Worm (Caenorhabditis elegans) whole organism, young adult: ENCODE results near the gene F18H3.4.

Experiments
- C17E4.6 ChIP-seq: fragments of 200-800 bp; sonication (Bioruptor generic); IDR thresholded peaks from 2 replicates; pipeline ENCODE4 v1.3.6; 2022; ENCODE audit warnings: missing genetic modification reagents, missing genetic modification characterization, missing compliant biosample characterization
- F52B5.7 ChIP-seq: sonication (generic microtip); optimal IDR thresholded peaks from 2 replicates; lab custom pipeline; 2016; ENCODE audit warnings: mild to moderate bottlenecking, missing genetic modification characterization, missing compliant biosample characterization
- F57C9.4 ChIP-seq: sonication (generic microtip); optimal IDR thresholded peaks from 2 replicates; lab custom pipeline; 2017; ENCODE audit warnings: mild to moderate bottlenecking, missing genetic modification characterization, missing compliant biosample characterization
- K12H6.12 ChIP-seq: fragments of 200-800 bp; sonication (Bioruptor generic); optimal IDR thresholded peaks from 2 replicates; lab custom pipeline; 2018; ENCODE audit warnings: mild to moderate bottlenecking, missing genetic modification characterization, missing compliant biosample characterization
- T07F8.4 ChIP-seq: sonication (generic microtip); optimal IDR thresholded peaks from 2 replicates; lab custom pipeline; 2016; ENCODE audit warnings: mild to moderate bottlenecking, missing genetic modification characterization, moderate library complexity, missing compliant biosample characterization
- Y53G8AR.9 ChIP-seq: fragments of 200-800 bp; sonication (Bioruptor generic); conservative IDR thresholded peaks from 2 replicates; pipeline ENCODE4 v1.3.6; 2022; ENCODE audit warnings: missing genetic modification reagents, missing genetic modification characterization, missing compliant biosample characterization
- Y67H2A.10 ChIP-seq: fragments of 200-800 bp; sonication (Bioruptor generic); conservative IDR thresholded peaks from 2 replicates; pipeline ENCODE4 v1.3.6; 2022; ENCODE audit warnings: missing genetic modification reagents, missing genetic modification characterization, missing compliant biosample characterization
- ZK185.1 ChIP-seq: sonication (generic microtip); optimal IDR thresholded peaks from 2 replicates; lab custom pipeline; 2016; ENCODE audit warnings: mild to moderate bottlenecking, missing genetic modification characterization, missing compliant biosample characterization; ENCODE audit not compliant: poor library complexity, severe bottlenecking
- ama-1 ChIP-seq, 3 experiments: fragments of 150-350 bp in 1 of 3; sonication (generic microtip) in 2 of 3; optimal IDR thresholded peaks; 2 replicates each; lab custom pipeline; 2014 to 2018; ENCODE audit warnings: missing biosample characterization in 2 of 3, missing genetic modification characterization in 2 of 3, missing genetic modification reagents in 2 of 3
- aptf-3 ChIP-seq: fragments of 200-800 bp; sonication (Bioruptor generic); IDR thresholded peaks from 2 replicates; pipeline ENCODE4 v1.3.6; 2022; ENCODE audit warnings: missing genetic modification characterization, missing compliant biosample characterization
- atf-7 ChIP-seq: sonication (generic microtip); optimal IDR thresholded peaks from 2 replicates; lab custom pipeline; 2017; ENCODE audit warnings: mild to moderate bottlenecking, missing genetic modification characterization, missing compliant biosample characterization
- attf-5 ChIP-seq: fragments of 200-800 bp; sonication (Bioruptor generic); optimal IDR thresholded peaks from 2 replicates; lab custom pipeline; 2018; ENCODE audit warnings: mild to moderate bottlenecking, missing genetic modification characterization, missing compliant biosample characterization
- ccch-3 ChIP-seq: fragments of 200-800 bp; sonication (Bioruptor generic); optimal IDR thresholded peaks from 2 replicates; lab custom pipeline; 2018; ENCODE audit warnings: mild to moderate bottlenecking, missing genetic modification characterization, missing compliant biosample characterization
- cebp-1 ChIP-seq, 2 experiments: fragments of 200-800 bp in 1 of 2; sonication (Bioruptor generic) in 1 of 2; sonication (generic microtip) in 1 of 2; IDR thresholded peaks in 1 of 2; optimal IDR thresholded peaks in 1 of 2; 2 replicates each; pipeline versions ENCODE4 v1.3.6 to Lab custom; 2017 to 2022; ENCODE audit warnings: missing compliant biosample characterization in 2 of 2, missing genetic modification characterization in 2 of 2, mild to moderate bottlenecking in 1 of 2, missing genetic modification reagents in 1 of 2, moderate library complexity in 1 of 2
- cebp-2 ChIP-seq: fragments of 200-800 bp; sonication (Bioruptor generic); IDR thresholded peaks from 2 replicates; pipeline ENCODE4 v1.3.6; 2022; ENCODE audit warnings: missing genetic modification characterization, missing compliant biosample characterization
- ceh-27 ChIP-seq: fragments of 200-800 bp; sonication (Bioruptor generic); optimal IDR thresholded peaks from 2 replicates; lab custom pipeline; 2018; ENCODE audit warnings: mild to moderate bottlenecking, missing genetic modification characterization, moderate library complexity, missing compliant biosample characterization
- ceh-40 ChIP-seq: fragments of 200-800 bp; sonication (Bioruptor generic); IDR thresholded peaks from 2 replicates; pipeline ENCODE4 v1.3.6; 2022; ENCODE audit warnings: missing genetic modification characterization, missing compliant biosample characterization
- ceh-79 ChIP-seq: sonication (generic microtip); optimal IDR thresholded peaks from 2 replicates; lab custom pipeline; 2017; ENCODE audit warnings: mild to moderate bottlenecking, missing genetic modification characterization, missing compliant biosample characterization
- chd-7 ChIP-seq: sonication (generic microtip); optimal IDR thresholded peaks from 2 replicates; lab custom pipeline; 2016; ENCODE audit warnings: mild to moderate bottlenecking, missing genetic modification characterization, moderate library complexity, missing compliant biosample characterization
- dox-1 ChIP-seq: fragments of 200-800 bp; sonication (Bioruptor generic); IDR thresholded peaks from 2 replicates; pipeline ENCODE4 v1.3.6; 2022; ENCODE audit warnings: missing genetic modification reagents, missing genetic modification characterization, missing compliant biosample characterization
- egrh-3 ChIP-seq: fragments of 200-800 bp; sonication (Bioruptor generic); IDR thresholded peaks from 2 replicates; pipeline ENCODE4 v1.3.6; 2022; ENCODE audit warnings: missing genetic modification reagents, missing genetic modification characterization, missing compliant biosample characterization
- fkh-3 ChIP-seq: sonication (generic microtip); optimal IDR thresholded peaks from 2 replicates; lab custom pipeline; 2016; ENCODE audit warnings: mild to moderate bottlenecking, missing genetic modification characterization, missing compliant biosample characterization
- lin-26 ChIP-seq: fragments of 200-800 bp; sonication (Bioruptor generic); IDR thresholded peaks from 2 replicates; pipeline ENCODE4 v1.3.6; 2022; ENCODE audit warnings: missing genetic modification reagents, missing genetic modification characterization, missing compliant biosample characterization
- lin-35 ChIP-seq, 3 experiments: fragments of 150-350 bp in 2 of 3; sonication (generic microtip) in 1 of 3; optimal IDR thresholded peaks; 2 replicates each; lab custom pipeline; 2014 to 2018; ENCODE audit warnings: missing biosample characterization in 3 of 3, missing genetic modification characterization in 3 of 3, missing genetic modification reagents in 3 of 3
- lsl-1 ChIP-seq: fragments of 200-800 bp; sonication (Bioruptor generic); optimal IDR thresholded peaks from 2 replicates; lab custom pipeline; 2018; ENCODE audit warnings: mild to moderate bottlenecking, missing genetic modification characterization, moderate library complexity, missing compliant biosample characterization
- mes-4 ChIP-seq: sonication (generic microtip); optimal IDR thresholded peaks from 2 replicates; lab custom pipeline; 2016; ENCODE audit warnings: missing genotype, missing genetic modification characterization, missing compliant biosample characterization
- nfya-1 ChIP-seq: sonication (generic microtip); optimal IDR thresholded peaks from 2 replicates; lab custom pipeline; 2017; ENCODE audit warnings: antibody characterized with exemption, missing compliant biosample characterization, missing genetic modification characterization, borderline replicate concordance; ENCODE audit not compliant: insufficient read depth
- nfya-2 ChIP-seq: fragments of 200-800 bp; sonication (Bioruptor generic); IDR thresholded peaks from 2 replicates; pipeline ENCODE4 v1.3.6; 2022; ENCODE audit warnings: missing genetic modification reagents, missing genetic modification characterization, missing compliant biosample characterization
- nhr-179 ChIP-seq: sonication (generic microtip); optimal IDR thresholded peaks from 2 replicates; lab custom pipeline; 2016; ENCODE audit warnings: mild to moderate bottlenecking, missing genetic modification characterization, missing compliant biosample characterization
- nhr-90 ChIP-seq: sonication (generic microtip); optimal IDR thresholded peaks from 2 replicates; lab custom pipeline; 2016; ENCODE audit warnings: missing genotype, mild to moderate bottlenecking, missing genetic modification characterization, missing compliant biosample characterization
- rpc-1 ChIP-seq, 2 experiments: fragments of 150-350 bp in 1 of 2; sonication (generic microtip) in 1 of 2; optimal IDR thresholded peaks; 2 replicates each; lab custom pipeline; 2014 to 2018; ENCODE audit warnings: missing biosample characterization in 1 of 2, missing genetic modification characterization in 1 of 2, missing genetic modification reagents in 1 of 2, missing genotype in 1 of 2
- tlf-1 ChIP-seq: fragments of 200-800 bp; sonication (Bioruptor generic); optimal IDR thresholded peaks from 2 replicates; lab custom pipeline; 2018; ENCODE audit warnings: mild to moderate bottlenecking, missing genetic modification characterization, missing compliant biosample characterization
- unc-130 ChIP-seq: sonication (generic microtip); optimal IDR thresholded peaks from 2 replicates; lab custom pipeline; 2016; ENCODE audit warnings: missing genetic modification reagents, missing genetic modification characterization, missing compliant biosample characterization
- zfh-2 ChIP-seq: fragments of 200-800 bp; sonication (Bioruptor generic); conservative IDR thresholded peaks from 2 replicates; pipeline ENCODE4 v1.3.6; 2022; ENCODE audit warnings: missing genetic modification reagents, missing genetic modification characterization, missing compliant biosample characterization
- ztf-26 ChIP-seq: sonication (generic microtip); optimal IDR thresholded peaks from 2 replicates; lab custom pipeline; 2017; ENCODE audit warnings: missing genetic modification characterization, missing compliant biosample characterization
- ztf-6 ChIP-seq: fragments of 200-800 bp; sonication (Bioruptor generic); IDR thresholded peaks from 2 replicates; pipeline ENCODE4 v1.3.6; 2022; ENCODE audit warnings: missing genetic modification reagents, missing genetic modification characterization, missing compliant biosample characterization

The F18H3.4 gene

DNA sequence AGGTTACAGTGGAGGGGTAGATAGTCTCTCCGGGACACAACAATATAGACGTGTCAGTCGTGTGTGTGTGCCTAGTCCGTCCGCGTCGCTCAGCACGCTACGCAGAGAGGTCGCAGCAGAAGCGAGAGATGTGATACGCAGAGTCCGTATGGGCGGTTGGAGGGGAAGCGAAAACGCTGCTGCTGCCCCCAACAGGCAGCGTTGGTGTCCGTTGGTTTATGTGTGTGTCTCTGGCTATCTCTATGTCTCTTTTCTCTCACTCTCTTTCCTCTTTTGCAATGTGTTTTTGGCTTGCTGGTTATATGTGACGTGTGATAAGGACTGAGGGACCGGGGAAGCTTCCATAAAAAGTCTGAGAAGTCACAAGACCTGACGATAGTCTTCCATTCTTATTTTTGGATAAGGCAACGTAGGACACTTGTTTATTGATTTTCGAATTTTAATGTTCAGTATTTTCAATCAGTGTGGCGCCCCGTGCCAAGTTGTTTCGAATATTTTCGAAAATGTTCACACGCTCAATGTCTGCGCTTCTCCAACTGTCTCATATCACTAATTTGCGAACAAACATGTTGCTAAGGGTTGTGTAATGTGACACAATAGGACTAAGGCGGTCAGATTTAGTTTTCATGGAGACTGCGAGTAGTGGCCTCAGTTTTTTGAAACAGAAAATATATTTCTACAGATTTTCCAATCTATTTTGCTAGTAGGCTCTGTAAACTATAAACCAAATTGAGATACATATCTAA is 1.4 kb upstream of the F18H3.4 start, which contains the start of gene pab-2 (continued):
- TF ChIP-seq nhr-179 (tag; lab: Kevin White, UChicago) (no peak), tlf-1 (GFP tag; lab: Kevin White, UChicago) (peak; percentile 11), ceh-79 (tag; lab: Kevin White, UChicago) (no peak), chd-7 (tag; lab: Kevin White, UChicago) (peak; percentile 76), dox-1 (peak; percentile 74), Y53G8AR.9 (0 out of 2 replicates have a peak, but pooled peaks have one; percentile 59), lin-35 (GFP tag; optimal IDR thresholded peaks at IDR 0.05; lab: Kevin White, UChicago) (peak in 1 of 3 experiments; percentile 44), F57C9.4 (tag; lab: Kevin White, UChicago) (no peak), fkh-3 (tag; lab: Kevin White, UChicago) (no peak), K12H6.12 (peak; percentile 79), egrh-3 (peak; percentile 58), atf-7 (peak; percentile 76), attf-5 (peak; percentile 53), lin-26 (GFP tag; lab: Robert Waterston, UW) (0 out of 2 replicates have a peak, but pooled peaks have one; percentile 43), ccch-3 (GFP tag; lab: Kevin White, UChicago) (no peak), nhr-90 (peak; percentile 63)

- TF ChIP-seq ZK185.1 (tag; lab: Kevin White, UChicago) (no peak), lin-26 (GFP tag; lab: Robert Waterston, UW) (no peak), cebp-1 (GFP tag; IDR thresholded peaks at IDR 0.05; lab: Robert Waterston, UW) (peak; percentile 9; the same call in 1 of the 2 replicates), cebp-1 (tag; optimal IDR thresholded peaks at IDR 0.05; lab: Kevin White, UChicago) (peak; percentile 90)
Measured at ce11 chrX:13530015-13530778, 1.3 kb downstream of the F18H3.4 start.

DNA sequence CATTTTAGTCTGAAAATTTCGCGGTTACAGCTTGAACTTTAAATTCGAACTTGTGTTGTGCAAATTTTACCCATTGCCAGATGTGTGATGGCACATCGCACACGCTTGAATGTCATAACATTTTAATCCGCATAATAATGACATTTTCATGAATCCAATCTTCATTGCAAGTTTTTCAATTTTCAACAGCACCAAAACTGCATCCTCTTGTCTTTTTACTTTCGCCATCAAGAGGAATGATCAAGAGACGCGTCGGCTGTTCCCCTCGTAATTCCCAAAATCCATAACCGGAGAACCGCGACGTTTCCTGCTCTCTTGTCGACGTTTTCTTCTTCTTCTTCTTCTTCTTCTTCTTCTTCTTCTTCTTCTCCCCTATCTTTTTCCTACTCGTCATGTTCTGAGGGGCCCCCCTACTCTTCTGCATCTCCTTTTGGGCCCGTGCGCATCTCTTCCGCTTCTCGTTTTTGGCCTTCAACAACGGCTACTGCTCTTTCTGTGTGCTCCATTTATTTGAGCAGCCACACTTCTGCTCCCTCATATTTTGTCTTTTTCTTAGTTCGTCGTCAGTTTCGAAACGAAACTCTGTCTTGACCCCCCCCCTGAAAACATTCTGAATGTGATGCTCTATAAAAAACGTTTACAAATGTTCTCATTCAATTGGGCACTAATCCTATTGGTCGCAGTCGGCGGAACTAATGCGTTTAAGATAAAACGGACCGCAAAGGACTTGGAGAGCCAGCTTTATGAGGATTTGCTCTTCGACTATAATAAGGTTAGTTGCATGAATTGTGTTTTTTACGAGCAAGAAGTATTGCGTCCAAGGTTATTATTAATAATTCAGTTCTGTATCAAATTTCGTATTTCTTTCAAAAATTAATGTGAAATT is 3.8 kb downstream of the F18H3.4 start, which contains the start of gene acr-12:
acr-12 (plus strand) TSS at position 430 of the 886 bp plus-strand sequence.
- TF ChIP-seq ZK185.1 (tag; lab: Kevin White, UChicago): no peak
- peak; percentile 80 for TF ChIP-seq zfh-2

ce11 chrX:13536759-13537158 is 7.9 kb downstream of the F18H3.4 start, which contains the start of gene R01E6.5:
Gene R01E6.5, plus strand, starts transcription at chrX:13537059.
- TF ChIP-seq ztf-26 (tag; lab: Kevin White, UChicago) (no peak), nfya-2 (GFP tag; lab: Robert Waterston, UW) (no peak), mes-4 (no peak), aptf-3 (GFP tag; lab: Robert Waterston, UW) (no peak), ceh-40 (no peak), nfya-1 (tag; lab: Kevin White, UChicago) (no peak), lsl-1 (GFP tag; lab: Kevin White, UChicago) (no peak), unc-130 (no peak), F52B5.7 (tag; lab: Kevin White, UChicago) (no peak), ceh-27 (GFP tag; lab: Kevin White, UChicago) (no peak), T07F8.4 (tag; lab: Kevin White, UChicago) (no peak), Y67H2A.10 (GFP tag; lab: Robert Waterston, UW) (no peak), cebp-2 (GFP tag; lab: Robert Waterston, UW) (no peak), ztf-6 (GFP tag; lab: Robert Waterston, UW) (no peak), ama-1 (optimal IDR thresholded peaks at IDR 0.05; lab: Kevin White, UChicago) (no peak), ama-1 (GFP tag; optimal IDR thresholded peaks at IDR 0.05; lab: Kevin White, UChicago) (no peak), C17E4.6 (GFP tag; lab: Robert Waterston, UW) (no peak), rpc-1 (optimal IDR thresholded peaks at IDR 0.05; lab: Kevin White, UChicago) (no peak), rpc-1 (tag; optimal IDR thresholded peaks at IDR 0.05; lab: Kevin White, UChicago) (no peak)
- TF ChIP-seq, all 124 proteins: peak for 0
